Fruit fly (Drosophila melanogaster) whole organism, embryonic: ENCODE results near the gene CG2964.

Source experiments
- Adf1 ChIP-seq: fragments of 200-800 bp; sonication (Bioruptor generic); IDR thresholded peaks from 2 replicates; pipeline ENCODE4 v1.3.6; 2022; ENCODE audit warnings: missing biosample characterization, missing genetic modification characterization
- CG10366 ChIP-seq: fragments of 200-800 bp; sonication (Bioruptor generic); IDR thresholded peaks from 2 replicates; pipeline ENCODE4 v1.3.6; 2022; ENCODE audit warnings: missing biosample characterization, missing genetic modification characterization
- CG12104 ChIP-seq: fragments of 200-800 bp; sonication (Bioruptor generic); optimal IDR thresholded peaks from 3 replicates; lab custom pipeline; 2016; ENCODE audit warnings: missing biosample characterization, missing genetic modification characterization
- CG14965 ChIP-seq: fragments of 200-800 bp; sonication (Bioruptor generic); optimal IDR thresholded peaks from 2 replicates; lab custom pipeline; 2016; ENCODE audit warnings: missing biosample characterization, missing genetic modification characterization, borderline replicate concordance
- CG15601 ChIP-seq: fragments of 200-800 bp; sonication (Bioruptor generic); optimal IDR thresholded peaks from 3 replicates; lab custom pipeline; 2019; ENCODE audit warnings: missing biosample characterization, mild to moderate bottlenecking, missing genetic modification characterization, moderate library complexity
- CG1602 ChIP-seq: fragments of 200-800 bp; sonication (Bioruptor generic); optimal IDR thresholded peaks from 3 replicates; lab custom pipeline; 2016; ENCODE audit warnings: missing biosample characterization, missing genetic modification characterization
- CG18262 ChIP-seq: fragments of 200-800 bp; optimal IDR thresholded peaks from 3 replicates; lab custom pipeline; 2019; ENCODE audit warnings: missing biosample characterization, mild to moderate bottlenecking, missing genetic modification characterization, moderate library complexity
- CG18764 ChIP-seq: fragments of 200-800 bp; sonication (Bioruptor generic); optimal IDR thresholded peaks from 3 replicates; lab custom pipeline; 2016; ENCODE audit warnings: missing biosample characterization, missing genetic modification characterization
- CG32772 ChIP-seq: fragments of 200-800 bp; sonication (Bioruptor generic); IDR thresholded peaks from 2 replicates; pipeline ENCODE4 v1.3.6; 2022; ENCODE audit warnings: missing biosample characterization, missing genetic modification characterization
- CrebB ChIP-seq: fragments of 200-800 bp; sonication (Bioruptor generic); optimal IDR thresholded peaks from 3 replicates; lab custom pipeline; 2018; ENCODE audit warnings: missing biosample characterization, mild to moderate bottlenecking, missing genetic modification characterization
- D ChIP-seq, 2 experiments: fragments of 200-800 bp in 1 of 2; fragments of >200 bp in 1 of 2; sonication (Bioruptor generic) in 1 of 2; optimal IDR thresholded peaks; 2 replicates in 1 of 2; 3 replicates in 1 of 2; lab custom pipeline; 2017; ENCODE audit warnings: mild to moderate bottlenecking in 1 of 2, missing biosample characterization in 1 of 2, missing genetic modification characterization in 1 of 2, missing genetic modification reagents in 1 of 2
- Dfd ChIP-seq, 2 experiments: fragments of >200 bp; optimal IDR thresholded peaks; 2 replicates each; lab custom pipeline; 2017; ENCODE audit warnings: missing biosample characterization in 2 of 2, missing genetic modification characterization in 2 of 2
- Dref ChIP-seq: fragments of 200-800 bp; sonication (Bioruptor generic); IDR thresholded peaks from 2 replicates; pipeline ENCODE4 v1.3.6; 2022; ENCODE audit warnings: missing biosample characterization, missing genetic modification characterization
- Eip74EF ChIP-seq, 2 experiments: fragments of 200-800 bp in 1 of 2; fragments of >200 bp in 1 of 2; sonication (Bioruptor generic) in 1 of 2; optimal IDR thresholded peaks; 2 replicates each; lab custom pipeline; 2017 to 2019; ENCODE audit warnings: missing biosample characterization in 2 of 2, missing genetic modification characterization in 2 of 2, mild to moderate bottlenecking in 1 of 2, moderate library complexity in 1 of 2
- Elba2 ChIP-seq: fragments of 200-800 bp; sonication (Bioruptor generic); optimal IDR thresholded peaks from 3 replicates; lab custom pipeline; 2016; ENCODE audit warnings: missing biosample characterization, missing genetic modification characterization
- Fer2 ChIP-seq: fragments of 200-800 bp; sonication (Bioruptor generic); optimal IDR thresholded peaks from 2 replicates; lab custom pipeline; 2018; ENCODE audit warnings: missing biosample characterization, mild to moderate bottlenecking, missing genetic modification characterization, moderate library complexity
- Fer3 ChIP-seq: fragments of 200-800 bp; sonication (Bioruptor generic); optimal IDR thresholded peaks from 2 replicates; lab custom pipeline; 2018; ENCODE audit warnings: missing biosample characterization, mild to moderate bottlenecking, missing genetic modification characterization, moderate library complexity
- HLH4C ChIP-seq: fragments of 200-800 bp; sonication (Bioruptor generic); IDR thresholded peaks from 3 replicates; pipeline ENCODE4 v1.3.6; 2022; ENCODE audit warnings: missing biosample characterization, missing genetic modification characterization; ENCODE audit not compliant: partially characterized antibody
- Jarid2 ChIP-seq: fragments of 200-800 bp; sonication (Bioruptor generic); optimal IDR thresholded peaks from 3 replicates; lab custom pipeline; 2017; ENCODE audit warnings: mild to moderate bottlenecking, missing biosample characterization, missing genetic modification reagents, missing genetic modification characterization
- MTF-1 ChIP-seq: fragments of 200-800 bp; sonication (Bioruptor generic); optimal IDR thresholded peaks from 2 replicates; lab custom pipeline; 2018; ENCODE audit warnings: missing biosample characterization, mild to moderate bottlenecking, missing genetic modification characterization, borderline replicate concordance
- Mes4 ChIP-seq: fragments of 200-800 bp; sonication (Bioruptor generic); optimal IDR thresholded peaks from 2 replicates; lab custom pipeline; 2016; ENCODE audit warnings: missing biosample characterization, missing genetic modification characterization
- NC2β ChIP-seq: fragments of 200-800 bp; sonication (Bioruptor generic); optimal IDR thresholded peaks from 2 replicates; lab custom pipeline; 2016; ENCODE audit warnings: missing biosample characterization, missing genetic modification characterization
- Optix ChIP-seq: fragments of 200-800 bp; sonication (Bioruptor generic); IDR thresholded peaks from 3 replicates; pipeline ENCODE4 v1.3.6; 2022; ENCODE audit warnings: missing biosample characterization, missing genetic modification characterization
- Scr ChIP-seq: fragments of 200-800 bp; sonication (Bioruptor generic); IDR thresholded peaks from 2 replicates; pipeline ENCODE4 v1.3.6; 2022; ENCODE audit warnings: missing biosample characterization, missing genetic modification characterization; ENCODE audit not compliant: partially characterized antibody
- Sox102F ChIP-seq: fragments of 200-800 bp; sonication (Bioruptor generic); optimal IDR thresholded peaks from 2 replicates; lab custom pipeline; 2018; ENCODE audit warnings: missing biosample characterization, mild to moderate bottlenecking, missing genetic modification characterization, moderate library complexity
- Xbp1 ChIP-seq: fragments of 200-800 bp; sonication (Bioruptor generic); optimal IDR thresholded peaks from 3 replicates; lab custom pipeline; 2016; ENCODE audit warnings: missing biosample characterization, mild to moderate bottlenecking, missing genetic modification characterization
- ap ChIP-seq: fragments of 200-800 bp; sonication (Bioruptor generic); IDR thresholded peaks from 2 replicates; pipeline ENCODE4 v1.3.6; 2022; ENCODE audit warnings: missing biosample characterization, missing genetic modification characterization
- bab2 ChIP-seq: fragments of 200-800 bp; sonication (Bioruptor generic); optimal IDR thresholded peaks from 2 replicates; lab custom pipeline; 2016; ENCODE audit warnings: missing biosample characterization, missing genetic modification characterization
- dpn ChIP-seq, 2 experiments: fragments of 200-800 bp; sonication (Bioruptor generic); optimal IDR thresholded peaks; 3 replicates each; lab custom pipeline; 2016; ENCODE audit warnings: missing biosample characterization in 2 of 2, missing genetic modification characterization in 2 of 2
- exex ChIP-seq: fragments of 200-800 bp; sonication (Bioruptor generic); optimal IDR thresholded peaks from 4 replicates; lab custom pipeline; 2018; ENCODE audit warnings: missing biosample characterization, mild to moderate bottlenecking, missing genetic modification characterization, moderate library complexity
- fd102C ChIP-seq: fragments of 200-800 bp; sonication (Bioruptor generic); optimal IDR thresholded peaks from 2 replicates; lab custom pipeline; 2018; ENCODE audit warnings: missing biosample characterization, mild to moderate bottlenecking, missing genetic modification characterization, moderate library complexity
- fd3F ChIP-seq: fragments of 200-800 bp; sonication (Bioruptor generic); optimal IDR thresholded peaks from 2 replicates; lab custom pipeline; 2018; ENCODE audit warnings: missing biosample characterization, mild to moderate bottlenecking, missing genetic modification characterization, moderate library complexity
- fd96Cb ChIP-seq: fragments of 200-800 bp; sonication (Bioruptor generic); optimal IDR thresholded peaks from 2 replicates; lab custom pipeline; 2018; ENCODE audit warnings: missing biosample characterization, mild to moderate bottlenecking, missing genetic modification characterization, moderate library complexity
- ftz-f1 ChIP-seq: fragments of 200-800 bp; sonication (Bioruptor generic); optimal IDR thresholded peaks from 2 replicates; lab custom pipeline; 2016; ENCODE audit warnings: missing biosample characterization, missing genetic modification characterization
- gro ChIP-seq: fragments of 200-800 bp; sonication (Bioruptor generic); optimal IDR thresholded peaks from 2 replicates; lab custom pipeline; 2016; ENCODE audit warnings: missing biosample characterization, missing genetic modification characterization
- insv ChIP-seq, 2 experiments: fragments of 200-800 bp; sonication (Bioruptor generic); optimal IDR thresholded peaks; 3 replicates each; lab custom pipeline; 2016 to 2018; ENCODE audit warnings: missing biosample characterization in 2 of 2, missing genetic modification characterization in 2 of 2
- jing ChIP-seq: fragments of 200-800 bp; sonication (Bioruptor generic); optimal IDR thresholded peaks from 2 replicates; lab custom pipeline; 2018; ENCODE audit warnings: missing biosample characterization, mild to moderate bottlenecking, missing genetic modification characterization
- otp ChIP-seq: fragments of 200-800 bp; sonication (Bioruptor generic); IDR thresholded peaks from 3 replicates; pipeline ENCODE4, ENCODE4 v1.3.6; 2022; ENCODE audit warnings: missing biosample characterization, missing genetic modification characterization
- pb ChIP-seq: fragments of 200-800 bp; sonication (Bioruptor generic); optimal IDR thresholded peaks from 3 replicates; lab custom pipeline; 2016; ENCODE audit warnings: missing biosample characterization, missing genetic modification characterization
- pho ChIP-seq: fragments of 200-800 bp; sonication (Bioruptor generic); optimal IDR thresholded peaks from 2 replicates; lab custom pipeline; 2016; ENCODE audit warnings: missing biosample characterization, missing genetic modification characterization
- pita ChIP-seq: fragments of 200-800 bp; sonication (Bioruptor generic); optimal IDR thresholded peaks from 2 replicates; lab custom pipeline; 2017; ENCODE audit warnings: missing biosample characterization, mild to moderate bottlenecking, missing genetic modification characterization
- pum ChIP-seq: fragments of 200-800 bp; sonication (Bioruptor generic); optimal IDR thresholded peaks from 2 replicates; lab custom pipeline; 2016; ENCODE audit warnings: missing biosample characterization, missing genetic modification characterization
- rib ChIP-seq: fragments of 200-800 bp; sonication (Bioruptor generic); IDR thresholded peaks from 2 replicates; pipeline ENCODE4 v1.3.6; 2022; ENCODE audit warnings: missing biosample characterization, missing genetic modification characterization
- tna ChIP-seq: fragments of 200-800 bp; sonication (Bioruptor generic); IDR thresholded peaks from 2 replicates; pipeline ENCODE4 v1.3.6; 2022; ENCODE audit warnings: missing biosample characterization, missing genetic modification characterization; ENCODE audit not compliant: partially characterized antibody
- trh ChIP-seq: fragments of 200-800 bp; sonication (Bioruptor generic); optimal IDR thresholded peaks from 2 replicates; lab custom pipeline; 2016; ENCODE audit warnings: missing biosample characterization, missing genetic modification characterization
- usp ChIP-seq: fragments of >200 bp; optimal IDR thresholded peaks from 2 replicates; lab custom pipeline; 2017; ENCODE audit warnings: missing biosample characterization, missing genetic modification characterization
- yki ChIP-seq: fragments of >200 bp; optimal IDR thresholded peaks from 3 replicates; lab custom pipeline; 2018
- z ChIP-seq: fragments of 200-800 bp; sonication (Bioruptor generic); IDR thresholded peaks from 3 replicates; pipeline ENCODE4 v1.3.6; 2022; ENCODE audit warnings: missing biosample characterization, missing genetic modification characterization

The CG2964 gene

DNA sequence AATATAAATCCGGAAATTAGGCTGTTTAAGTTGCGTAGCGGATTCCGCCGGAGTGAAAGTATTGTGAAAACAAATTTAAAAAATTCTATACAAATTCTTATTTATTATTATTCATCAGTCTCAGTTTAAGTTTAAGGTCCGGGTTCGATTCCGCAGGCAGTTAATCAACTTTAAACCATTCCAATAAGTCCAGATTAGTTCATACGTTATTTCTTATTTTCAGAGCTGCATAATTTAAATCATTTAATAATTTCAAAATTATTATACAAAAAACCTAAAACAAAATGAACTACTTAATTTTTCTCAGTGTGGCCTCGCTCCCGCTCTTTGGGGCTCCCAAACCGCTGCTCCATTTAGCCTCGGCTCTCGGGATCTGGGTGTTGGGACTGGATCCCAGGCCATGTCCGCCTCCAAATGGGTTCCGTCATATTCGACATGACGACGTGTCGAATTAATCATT lies 18.1 kb downstream of the CG2964 start (continued):
- peak; percentile 91 for TF ChIP-seq CG12104 (GFP tag; lab: Kevin White, UChicago)
- peak; percentile 73 for TF ChIP-seq fd3F (GFP tag; lab: Kevin White, UChicago)
- TF ChIP-seq Xbp1 = peak; percentile 87
- TF ChIP-seq exex (tag; lab: Kevin White, UChicago) = peak; percentile 50
- TF ChIP-seq Fer2 = peak; percentile 63
- peak; percentile 73 for TF ChIP-seq trh (GFP tag; lab: Kevin White, UChicago)
- no peak for TF ChIP-seq Elba2 (GFP tag; lab: Kevin White, UChicago)
- TF ChIP-seq z (GFP tag; lab: Robert Waterston, UW) = no peak
- TF ChIP-seq usp (GFP tag; lab: Kevin White, UChicago) = no peak
- peak; percentile 30; the same call in 1 of the 2 replicates for TF ChIP-seq Adf1 (GFP tag; lab: Robert Waterston, UW)
- TF ChIP-seq Mes4 (GFP tag; lab: Kevin White, UChicago) = no peak
- peak; percentile 63 for TF ChIP-seq jing (GFP tag; lab: Kevin White, UChicago)
- peak in 1 of 2 experiments; percentile 93 for TF ChIP-seq Eip74EF (GFP tag; optimal IDR thresholded peaks at IDR 0.05; lab: Kevin White, UChicago)
- peak; percentile 61 for TF ChIP-seq CrebB (tag; lab: Kevin White, UChicago)
- no peak for TF ChIP-seq pb (GFP tag; lab: Kevin White, UChicago)
- peak; percentile 98 for TF ChIP-seq CG18262 (tag; lab: Kevin White, UChicago)
- TF ChIP-seq bab2 = peak; percentile 45
- TF ChIP-seq CG15601 (tag; lab: Kevin White, UChicago) = peak; percentile 91
- TF ChIP-seq CG14965 (GFP tag; lab: Kevin White, UChicago) = no peak
- no peak for TF ChIP-seq pita
- peak; percentile 85 for TF ChIP-seq CG1602
- no peak for TF ChIP-seq tna (GFP tag; lab: Robert Waterston, UW)
- TF ChIP-seq rib (GFP tag; lab: Robert Waterston, UW) = no peak
- peak; percentile 75 for TF ChIP-seq CG32772
- no peak for TF ChIP-seq Dref (GFP tag; lab: Robert Waterston, UW)
- peak; percentile 42 for TF ChIP-seq NC2β (GFP tag; lab: Kevin White, UChicago)
- no peak for TF ChIP-seq MTF-1 (GFP tag; lab: Kevin White, UChicago)
- no peak for TF ChIP-seq D (optimal IDR thresholded peaks at IDR 0.05; lab: Kevin White, UChicago)
- TF ChIP-seq D (GFP tag; optimal IDR thresholded peaks at IDR 0.05; lab: Kevin White, UChicago) = peak; percentile 93
- TF ChIP-seq ftz-f1 (GFP tag; lab: Kevin White, UChicago) = no peak
- TF ChIP-seq dpn (GFP tag; optimal IDR thresholded peaks at IDR 0.05; lab: Kevin White, UChicago) = peak; percentile 70 to 79
- TF ChIP-seq CG10366 (GFP tag; lab: Robert Waterston, UW) = peak; percentile 72
- no peak for TF ChIP-seq Scr (GFP tag; lab: Robert Waterston, UW)
- TF ChIP-seq pum = peak; percentile 60
- TF ChIP-seq Dfd (GFP tag; optimal IDR thresholded peaks at IDR 0.05; lab: Kevin White, UChicago) = no peak
- no peak for TF ChIP-seq yki (lab: Kevin White, UChicago)
- TF ChIP-seq fd96Cb (tag; lab: Kevin White, UChicago) = peak; percentile 89
- TF ChIP-seq Jarid2 (GFP tag; lab: Kevin White, UChicago) = peak; percentile 42
- TF ChIP-seq HLH4C (GFP tag; lab: Robert Waterston, UW) = no peak
- no peak for TF ChIP-seq fd102C (GFP tag; lab: Kevin White, UChicago)
- no peak for TF ChIP-seq gro
- TF ChIP-seq Fer3 (tag; lab: Kevin White, UChicago) = peak; percentile 74
- TF ChIP-seq ap (GFP tag; lab: Robert Waterston, UW) = peak; percentile 51; the same call in 1 of the 2 replicates
- peak in 1 of 2 experiments; percentile 59 for TF ChIP-seq insv (GFP tag; optimal IDR thresholded peaks at IDR 0.05; lab: Kevin White, UChicago)
- peak; percentile 74; the same call in 1 of the 3 replicates for TF ChIP-seq otp (GFP tag; lab: Robert Waterston, UW)
- peak; percentile 54; the same call in 2 of the 3 replicates for TF ChIP-seq Optix (GFP tag; lab: Robert Waterston, UW)
- TF ChIP-seq CG18764 (GFP tag; lab: Kevin White, UChicago) = peak; percentile 69
- peak; percentile 58 for TF ChIP-seq pho (GFP tag; lab: Kevin White, UChicago)
- TF ChIP-seq Sox102F (GFP tag; lab: Kevin White, UChicago) = peak; percentile 88
- TF ChIP-seq, all 482 proteins: peak for 342
